Worm (Caenorhabditis elegans) whole organism, L2 larva: ENCODE measurements around the gene abu-13.
A peak's percentile ranks its signal among the peaks of the same experiment; 100 is the strongest.

Experiments
- C34F6.9 ChIP-seq: fragments of 150-350 bp; optimal IDR thresholded peaks from 2 replicates; lab custom pipeline; 2014; ENCODE audit warnings: missing biosample characterization, missing genetic modification characterization
- F13H6.1 ChIP-seq: sonication (generic microtip); optimal IDR thresholded peaks from 2 replicates; lab custom pipeline; 2016; ENCODE audit warnings: missing genetic modification characterization, missing compliant biosample characterization
- ama-1 ChIP-seq: fragments of 150-350 bp; optimal IDR thresholded peaks from 2 replicates; lab custom pipeline; 2018; ENCODE audit warnings: inconsistent platforms
- blmp-1 ChIP-seq: sonication (generic microtip); optimal IDR thresholded peaks from 2 replicates; lab custom pipeline; 2017; ENCODE audit warnings: missing genetic modification characterization, mild to moderate bottlenecking, missing compliant biosample characterization, antibody characterized with exemption, moderate library complexity; ENCODE audit not compliant: insufficient read depth
- ceh-82 ChIP-seq: fragments of 150-350 bp; optimal IDR thresholded peaks from 2 replicates; lab custom pipeline; 2014; ENCODE audit warnings: missing biosample characterization, missing genetic modification characterization
- crh-2 ChIP-seq: sonication (generic microtip); optimal IDR thresholded peaks from 2 replicates; lab custom pipeline; 2017; ENCODE audit warnings: missing biosample characterization, missing genetic modification characterization
- dmd-4 ChIP-seq: sonication (generic microtip); optimal IDR thresholded peaks from 2 replicates; lab custom pipeline; 2017; ENCODE audit warnings: missing biosample characterization, missing genetic modification characterization
- egl-27 ChIP-seq: sonication (generic microtip); optimal IDR thresholded peaks from 3 replicates; lab custom pipeline; 2017; ENCODE audit warnings: missing biosample characterization, missing genetic modification reagents, missing genetic modification characterization
- fos-1 ChIP-seq: fragments of 150-350 bp; optimal IDR thresholded peaks from 2 replicates; lab custom pipeline; 2014; ENCODE audit warnings: missing biosample characterization, missing genetic modification characterization
- gmeb-1 ChIP-seq: fragments of 150-350 bp; optimal IDR thresholded peaks from 2 replicates; lab custom pipeline; 2014; ENCODE audit warnings: missing biosample characterization, missing genetic modification characterization
- lin-11 ChIP-seq: fragments of 150-350 bp; sonication (generic microtip); optimal IDR thresholded peaks from 2 replicates; lab custom pipeline; 2014; ENCODE audit warnings: missing biosample characterization, missing genetic modification characterization, inconsistent platforms, mixed read lengths
- lin-13 ChIP-seq: fragments of 150-350 bp; optimal IDR thresholded peaks from 2 replicates; lab custom pipeline; 2014; ENCODE audit warnings: missing biosample characterization, missing genetic modification reagents, missing genetic modification characterization
- lsy-2 ChIP-seq, 2 experiments: fragments of 150-350 bp in 1 of 2; sonication (generic microtip) in 1 of 2; optimal IDR thresholded peaks; 2 replicates each; lab custom pipeline; 2014 to 2017; ENCODE audit warnings: missing biosample characterization in 2 of 2, missing genetic modification characterization in 2 of 2
- nhr-12 ChIP-seq: fragments of 150-350 bp; optimal IDR thresholded peaks from 2 replicates; lab custom pipeline; 2014; ENCODE audit warnings: missing biosample characterization, missing genetic modification characterization
- nhr-129 ChIP-seq: fragments of 150-350 bp; optimal IDR thresholded peaks from 2 replicates; lab custom pipeline; 2014; ENCODE audit warnings: missing biosample characterization, missing genetic modification characterization
- nhr-21 ChIP-seq: fragments of 150-350 bp; optimal IDR thresholded peaks from 2 replicates; lab custom pipeline; 2014; ENCODE audit warnings: missing biosample characterization, missing genetic modification characterization
- nhr-25 ChIP-seq: fragments of 150-350 bp; sonication (generic microtip); optimal IDR thresholded peaks from 3 replicates; lab custom pipeline; 2014; ENCODE audit warnings: missing biosample characterization, missing genetic modification characterization
- nhr-6 ChIP-seq: fragments of 150-350 bp; optimal IDR thresholded peaks from 2 replicates; lab custom pipeline; 2014; ENCODE audit warnings: missing biosample characterization, missing genetic modification characterization
- sem-4 ChIP-seq: fragments of 150-350 bp; optimal IDR thresholded peaks from 2 replicates; lab custom pipeline; 2014; ENCODE audit warnings: missing biosample characterization, missing genetic modification reagents, missing genetic modification characterization
- sma-3 ChIP-seq: sonication (generic microtip); optimal IDR thresholded peaks from 2 replicates; lab custom pipeline; 2016; ENCODE audit warnings: missing genetic modification reagents, missing genetic modification characterization, missing compliant biosample characterization
- sma-9 ChIP-seq, 2 experiments: fragments of 150-350 bp in 1 of 2; sonication (generic microtip) in 1 of 2; optimal IDR thresholded peaks; 2 replicates each; lab custom pipeline; 2014 to 2016; ENCODE audit warnings: missing genetic modification characterization in 2 of 2, mild to moderate bottlenecking in 1 of 2, missing biosample characterization in 1 of 2, missing compliant biosample characterization in 1 of 2, missing genetic modification reagents in 1 of 2, moderate library complexity in 1 of 2
- unc-55 ChIP-seq: fragments of 150-350 bp; sonication (generic microtip); optimal IDR thresholded peaks from 3 replicates; lab custom pipeline; 2014; ENCODE audit warnings: missing biosample characterization, missing genetic modification reagents, missing genetic modification characterization
- zag-1 ChIP-seq: fragments of 150-350 bp; optimal IDR thresholded peaks from 2 replicates; lab custom pipeline; 2014; ENCODE audit warnings: missing biosample characterization, missing genetic modification characterization

Gene abu-13

ce11 chrIII:6895166-6895565, 50.5 kb downstream of the abu-13 start:
- peak; percentile 83 for TF ChIP-seq nhr-129 (tag; lab: Kevin White, UChicago)
- TF ChIP-seq nhr-12 (tag; lab: Kevin White, UChicago): no peak
- peak; percentile 68 for TF ChIP-seq sma-3 (GFP tag; lab: Kevin White, UChicago)
- peak; percentile 56 for TF ChIP-seq nhr-25
- peak; percentile 75 for TF ChIP-seq egl-27 (tag; lab: Kevin White, UChicago)
- TF ChIP-seq lin-11 (tag; lab: Kevin White, UChicago): no peak
- peak; percentile 67 for TF ChIP-seq nhr-6 (tag; lab: Kevin White, UChicago)
- peak; percentile 17 to 82 for TF ChIP-seq lsy-2 (tag; optimal IDR thresholded peaks at IDR 0.05; lab: Kevin White, UChicago)
- peak; percentile 83 for TF ChIP-seq fos-1 (tag; lab: Kevin White, UChicago)
- peak; percentile 88 for TF ChIP-seq sma-9 (GFP tag; optimal IDR thresholded peaks at IDR 0.05; lab: Kevin White, UChicago)
- no peak for TF ChIP-seq sma-9 (tag; optimal IDR thresholded peaks at IDR 0.05; lab: Kevin White, UChicago)
- no peak for TF ChIP-seq zag-1 (tag; lab: Kevin White, UChicago)
- TF ChIP-seq gmeb-1 (tag; lab: Kevin White, UChicago): peak; percentile 62
- TF ChIP-seq sem-4: peak; percentile 8
- no peak for TF ChIP-seq ceh-82 (tag; lab: Kevin White, UChicago)
- peak; percentile 32 for TF ChIP-seq blmp-1 (tag; lab: Kevin White, UChicago)
- peak; percentile 82 for TF ChIP-seq F13H6.1
- no peak for TF ChIP-seq unc-55
- TF ChIP-seq nhr-21 (tag; lab: Kevin White, UChicago): peak; percentile 82
- peak; percentile 14 for TF ChIP-seq lin-13 (GFP tag; lab: Kevin White, UChicago)
- no peak for TF ChIP-seq dmd-4
- TF ChIP-seq ama-1 (lab: Kevin White, UChicago): peak; percentile 9
- peak; percentile 70 for TF ChIP-seq C34F6.9 (tag; lab: Kevin White, UChicago)
- peak; percentile 76 for TF ChIP-seq crh-2
